Worm (Caenorhabditis elegans): Measurements from ENCODE around the gene C33A11.2.

ce11 chrX:15345346-15346198, 20.2 kb upstream of the C33A11.2 start:
- no peak for TF ChIP-seq tbx-8 (GFP tag; optimal IDR thresholded peaks at IDR 0.05)
- no peak for TF ChIP-seq nhr-12 (tag; optimal IDR thresholded peaks at IDR 0.05)
- no peak for TF ChIP-seq blmp-1 (tag; optimal IDR thresholded peaks at IDR 0.05)
- no peak for TF ChIP-seq drap-1 (GFP tag; optimal IDR thresholded peaks at IDR 0.05)
